Worm (Caenorhabditis elegans) whole organism, L2 larva: ENCODE results near the gene nonu-1.

ENCODE experiments used
- C34F6.9 ChIP-seq: fragments of 150-350 bp; optimal IDR thresholded peaks from 2 replicates; lab custom pipeline; 2014; ENCODE audit warnings: missing biosample characterization, missing genetic modification characterization
- F13H6.1 ChIP-seq: sonication (generic microtip); optimal IDR thresholded peaks from 2 replicates; lab custom pipeline; 2016; ENCODE audit warnings: missing genetic modification characterization, missing compliant biosample characterization
- ZK546.5 ChIP-seq: sonication (generic microtip); optimal IDR thresholded peaks from 2 replicates; lab custom pipeline; 2017; ENCODE audit warnings: missing biosample characterization, missing genetic modification characterization
- alr-1 ChIP-seq: fragments of 150-350 bp; optimal IDR thresholded peaks from 2 replicates; lab custom pipeline; 2014; ENCODE audit warnings: missing biosample characterization, missing genetic modification characterization
- aly-2 ChIP-seq: fragments of 150-350 bp; optimal IDR thresholded peaks from 2 replicates; lab custom pipeline; 2014; ENCODE audit warnings: missing biosample characterization, missing genetic modification characterization
- ama-1 ChIP-seq: fragments of 150-350 bp; optimal IDR thresholded peaks from 2 replicates; lab custom pipeline; 2018; ENCODE audit warnings: inconsistent platforms
- blmp-1 ChIP-seq: sonication (generic microtip); optimal IDR thresholded peaks from 2 replicates; lab custom pipeline; 2017; ENCODE audit warnings: missing genetic modification characterization, mild to moderate bottlenecking, missing compliant biosample characterization, antibody characterized with exemption, moderate library complexity; ENCODE audit not compliant: insufficient read depth
- ceh-16 ChIP-seq: fragments of 150-350 bp; optimal IDR thresholded peaks from 2 replicates; lab custom pipeline; 2014; ENCODE audit warnings: missing biosample characterization, missing genetic modification characterization
- crh-2 ChIP-seq: sonication (generic microtip); optimal IDR thresholded peaks from 2 replicates; lab custom pipeline; 2017; ENCODE audit warnings: missing biosample characterization, missing genetic modification characterization
- dmd-4 ChIP-seq: sonication (generic microtip); optimal IDR thresholded peaks from 2 replicates; lab custom pipeline; 2017; ENCODE audit warnings: missing biosample characterization, missing genetic modification characterization
- egl-27 ChIP-seq: sonication (generic microtip); optimal IDR thresholded peaks from 3 replicates; lab custom pipeline; 2017; ENCODE audit warnings: missing biosample characterization, missing genetic modification reagents, missing genetic modification characterization
- elt-1 ChIP-seq: fragments of 150-350 bp; optimal IDR thresholded peaks from 2 replicates; lab custom pipeline; 2014; ENCODE audit warnings: missing biosample characterization, missing genetic modification characterization
- elt-3 ChIP-seq: sonication (generic microtip); optimal IDR thresholded peaks from 2 replicates; lab custom pipeline; 2017; ENCODE audit warnings: missing biosample characterization, missing genetic modification characterization
- fos-1 ChIP-seq: fragments of 150-350 bp; optimal IDR thresholded peaks from 2 replicates; lab custom pipeline; 2014; ENCODE audit warnings: missing biosample characterization, missing genetic modification characterization
- gmeb-1 ChIP-seq: fragments of 150-350 bp; optimal IDR thresholded peaks from 2 replicates; lab custom pipeline; 2014; ENCODE audit warnings: missing biosample characterization, missing genetic modification characterization
- lin-11 ChIP-seq: fragments of 150-350 bp; sonication (generic microtip); optimal IDR thresholded peaks from 2 replicates; lab custom pipeline; 2014; ENCODE audit warnings: missing biosample characterization, missing genetic modification characterization, inconsistent platforms, mixed read lengths
- lin-13 ChIP-seq: fragments of 150-350 bp; optimal IDR thresholded peaks from 2 replicates; lab custom pipeline; 2014; ENCODE audit warnings: missing biosample characterization, missing genetic modification reagents, missing genetic modification characterization
- lin-39 ChIP-seq: fragments of 150-350 bp; optimal IDR thresholded peaks from 2 replicates; lab custom pipeline; 2014; ENCODE audit warnings: missing biosample characterization, missing genetic modification reagents, missing genetic modification characterization
- lsy-2 ChIP-seq, 2 experiments: fragments of 150-350 bp in 1 of 2; sonication (generic microtip) in 1 of 2; optimal IDR thresholded peaks; 2 replicates each; lab custom pipeline; 2014 to 2017; ENCODE audit warnings: missing biosample characterization in 2 of 2, missing genetic modification characterization in 2 of 2
- mab-5 ChIP-seq: fragments of 150-350 bp; optimal IDR thresholded peaks from 2 replicates; lab custom pipeline; 2014; ENCODE audit warnings: missing biosample characterization, missing genetic modification characterization
- mbf-1 ChIP-seq: sonication (generic microtip); optimal IDR thresholded peaks from 2 replicates; lab custom pipeline; 2017; ENCODE audit warnings: missing biosample characterization, missing genetic modification characterization
- mdl-1 ChIP-seq, 2 experiments: fragments of 150-350 bp in 1 of 2; sonication (generic microtip) in 1 of 2; optimal IDR thresholded peaks; 2 replicates each; lab custom pipeline; 2017; ENCODE audit warnings: missing biosample characterization in 2 of 2, missing genetic modification characterization in 2 of 2
- nhr-10 ChIP-seq: sonication (generic microtip); optimal IDR thresholded peaks from 2 replicates; lab custom pipeline; 2017; ENCODE audit warnings: missing biosample characterization, missing genetic modification characterization
- nhr-11 ChIP-seq: fragments of 150-350 bp; optimal IDR thresholded peaks from 2 replicates; lab custom pipeline; 2014; ENCODE audit warnings: missing biosample characterization, missing genetic modification characterization
- nhr-12 ChIP-seq: fragments of 150-350 bp; optimal IDR thresholded peaks from 2 replicates; lab custom pipeline; 2014; ENCODE audit warnings: missing biosample characterization, missing genetic modification characterization
- nhr-21 ChIP-seq: fragments of 150-350 bp; optimal IDR thresholded peaks from 2 replicates; lab custom pipeline; 2014; ENCODE audit warnings: missing biosample characterization, missing genetic modification characterization
- nhr-23 ChIP-seq: fragments of 150-350 bp; optimal IDR thresholded peaks from 2 replicates; lab custom pipeline; 2014; ENCODE audit warnings: missing biosample characterization, missing genetic modification reagents, missing genetic modification characterization
- nhr-25 ChIP-seq: fragments of 150-350 bp; sonication (generic microtip); optimal IDR thresholded peaks from 3 replicates; lab custom pipeline; 2014; ENCODE audit warnings: missing biosample characterization, missing genetic modification characterization
- nhr-6 ChIP-seq: fragments of 150-350 bp; optimal IDR thresholded peaks from 2 replicates; lab custom pipeline; 2014; ENCODE audit warnings: missing biosample characterization, missing genetic modification characterization
- nhr-77 ChIP-seq: fragments of 150-350 bp; optimal IDR thresholded peaks from 2 replicates; lab custom pipeline; 2014; ENCODE audit warnings: missing biosample characterization, missing genetic modification characterization
- sem-4 ChIP-seq: fragments of 150-350 bp; optimal IDR thresholded peaks from 2 replicates; lab custom pipeline; 2014; ENCODE audit warnings: missing biosample characterization, missing genetic modification reagents, missing genetic modification characterization
- skn-1 ChIP-seq: sonication (generic microtip); optimal IDR thresholded peaks from 2 replicates; lab custom pipeline; 2017; ENCODE audit warnings: missing biosample characterization, missing genetic modification characterization
- sma-3 ChIP-seq: sonication (generic microtip); optimal IDR thresholded peaks from 2 replicates; lab custom pipeline; 2016; ENCODE audit warnings: missing genetic modification reagents, missing genetic modification characterization, missing compliant biosample characterization
- snpc-4 ChIP-seq: fragments of 150-350 bp; optimal IDR thresholded peaks from 2 replicates; lab custom pipeline; 2014; ENCODE audit warnings: missing biosample characterization, missing genetic modification characterization
- unc-39 ChIP-seq: fragments of 150-350 bp; optimal IDR thresholded peaks from 2 replicates; lab custom pipeline; 2014; ENCODE audit warnings: missing biosample characterization, missing genetic modification characterization
- unc-55 ChIP-seq: fragments of 150-350 bp; sonication (generic microtip); optimal IDR thresholded peaks from 3 replicates; lab custom pipeline; 2014; ENCODE audit warnings: missing biosample characterization, missing genetic modification reagents, missing genetic modification characterization
- unc-62 ChIP-seq: fragments of 150-350 bp; optimal IDR thresholded peaks from 2 replicates; lab custom pipeline; 2014; ENCODE audit warnings: missing biosample characterization, missing genetic modification reagents, missing genetic modification characterization
- zag-1 ChIP-seq: fragments of 150-350 bp; optimal IDR thresholded peaks from 2 replicates; lab custom pipeline; 2014; ENCODE audit warnings: missing biosample characterization, missing genetic modification characterization
- ztf-1 ChIP-seq: fragments of 200-800 bp; sonication (Bioruptor generic); conservative IDR thresholded peaks from 2 replicates; pipeline ENCODE4 v1.3.6; 2022; ENCODE audit warnings: missing genetic modification characterization, missing compliant biosample characterization
- ztf-11 ChIP-seq: sonication (generic microtip); optimal IDR thresholded peaks from 2 replicates; lab custom pipeline; 2017; ENCODE audit warnings: missing biosample characterization, missing genetic modification characterization

The nonu-1 gene

ce11 chrIII:4829440-4829839 lies 20.3 kb downstream of the nonu-1 start, which contains the start of gene F26A1.9:
Gene F26A1.9 (minus strand): TSS chrIII:4829540.
- TF ChIP-seq skn-1 (tag; lab: Kevin White, UChicago) (no peak), dmd-4 (tag; lab: Kevin White, UChicago) (no peak), nhr-6 (no peak), lin-39 (no peak), sem-4 (tag; lab: Kevin White, UChicago) (no peak), nhr-10 (tag; lab: Kevin White, UChicago) (no peak), ama-1 (lab: Kevin White, UChicago) (no peak), blmp-1 (tag; lab: Kevin White, UChicago) (no peak), mab-5 (tag; lab: Kevin White, UChicago) (no peak), unc-62 (GFP tag; lab: Kevin White, UChicago) (no peak), mbf-1 (tag; lab: Kevin White, UChicago) (no peak), alr-1 (tag; lab: Kevin White, UChicago) (no peak), fos-1 (tag; lab: Kevin White, UChicago) (no peak), nhr-12 (tag; lab: Kevin White, UChicago) (no peak), elt-3 (no peak), nhr-11 (tag; lab: Kevin White, UChicago) (no peak), ceh-16 (no peak), nhr-25 (tag; lab: Kevin White, UChicago) (no peak), unc-39 (no peak)

ce11 chrIII:4826606-4827005 lies 23.1 kb downstream of the nonu-1 start, which contains the start of gene F26A1.3:
Gene F26A1.3 (plus strand): TSS chrIII:4826906.
- TF ChIP-seq aly-2 (tag; lab: Kevin White, UChicago) (no peak), lin-13 (GFP tag; lab: Kevin White, UChicago) (no peak), crh-2 (tag; lab: Kevin White, UChicago) (no peak), mdl-1 (tag; optimal IDR thresholded peaks at IDR 0.05; lab: Kevin White, UChicago) (no peak), C34F6.9 (no peak), lsy-2 (tag; optimal IDR thresholded peaks at IDR 0.05; lab: Kevin White, UChicago) (no peak)

ce11 chrIII:4822140-4822539 lies 27.6 kb downstream of the nonu-1 start, which contains the start of gene F26A1.8:
Gene F26A1.8 (minus strand): TSS chrIII:4822240.
- TF ChIP-seq skn-1 (tag; lab: Kevin White, UChicago) = no peak
- no peak for TF ChIP-seq gmeb-1 (tag; lab: Kevin White, UChicago)
- TF ChIP-seq unc-62 (GFP tag; lab: Kevin White, UChicago) = no peak
- no peak for TF ChIP-seq sma-3
- no peak for TF ChIP-seq mbf-1 (tag; lab: Kevin White, UChicago)
- TF ChIP-seq ztf-1 (GFP tag; lab: Robert Waterston, UW) = no peak
- no peak for TF ChIP-seq nhr-21
- TF ChIP-seq fos-1 (tag; lab: Kevin White, UChicago) = no peak
- TF ChIP-seq, all 48 proteins: peak for 0

DNA sequence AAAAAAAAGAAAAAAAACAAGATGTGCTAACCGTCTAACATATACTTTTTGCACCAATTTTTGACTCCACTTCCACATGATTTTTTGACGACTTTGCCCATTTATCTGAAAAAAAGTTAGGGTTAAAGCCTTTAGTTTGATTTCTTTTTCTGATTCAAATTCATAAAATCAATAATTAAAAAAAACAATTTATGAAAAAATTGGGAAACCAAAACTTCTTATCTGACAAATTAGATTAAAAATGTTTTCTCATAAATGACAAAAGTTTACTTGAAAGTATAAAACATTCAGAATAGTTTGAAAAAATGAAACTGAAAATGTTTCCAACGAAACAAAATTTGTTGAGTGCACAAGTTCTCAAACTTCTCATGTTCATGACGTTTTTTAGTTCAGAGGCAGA lies 29.9 kb downstream of the nonu-1 start, which contains the start of gene F26A1.7:
Gene F26A1.7, minus strand, starts transcription at position 101 of the 400 bp plus-strand sequence.
- TF ChIP-seq fos-1 (tag; lab: Kevin White, UChicago) (no peak), elt-1 (tag; lab: Kevin White, UChicago) (no peak), lin-39 (no peak), F13H6.1 (tag; lab: Kevin White, UChicago) (no peak), ztf-1 (GFP tag; lab: Robert Waterston, UW) (no peak), zag-1 (tag; lab: Kevin White, UChicago) (no peak)
- TF ChIP-seq, all 48 proteins: peak for 0

DNA sequence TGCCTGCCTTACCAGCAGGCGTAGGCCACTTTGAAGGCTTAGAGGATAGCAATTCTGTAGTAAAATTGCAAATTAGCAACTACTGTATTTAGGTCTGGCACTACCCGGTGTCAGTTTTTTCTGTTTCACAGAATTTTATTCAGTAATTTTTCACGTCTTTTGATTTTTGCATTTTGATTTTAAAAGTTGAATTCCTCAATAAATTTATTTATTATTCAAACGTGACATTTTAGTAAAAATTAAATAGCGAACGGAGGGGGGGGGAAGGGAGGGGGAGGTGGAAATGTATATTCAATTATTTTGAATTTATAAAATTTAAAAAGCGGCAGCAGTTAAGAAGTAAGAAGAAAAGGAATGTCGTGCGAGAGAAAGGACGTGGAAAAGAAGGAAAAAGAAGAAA lies 32.5 kb downstream of the nonu-1 start, which contains the start of gene F26A1.4:
Gene F26A1.4, plus strand, starts transcription at position 301 of the 400 bp plus-strand sequence.
- no peak for TF ChIP-seq lin-11 (tag; lab: Kevin White, UChicago)
- no peak for TF ChIP-seq lin-39
- TF ChIP-seq C34F6.9 = no peak
- TF ChIP-seq ztf-1 (GFP tag; lab: Robert Waterston, UW) = no peak
- TF ChIP-seq lin-13 (GFP tag; lab: Kevin White, UChicago) = no peak
- no peak for TF ChIP-seq nhr-11 (tag; lab: Kevin White, UChicago)

DNA sequence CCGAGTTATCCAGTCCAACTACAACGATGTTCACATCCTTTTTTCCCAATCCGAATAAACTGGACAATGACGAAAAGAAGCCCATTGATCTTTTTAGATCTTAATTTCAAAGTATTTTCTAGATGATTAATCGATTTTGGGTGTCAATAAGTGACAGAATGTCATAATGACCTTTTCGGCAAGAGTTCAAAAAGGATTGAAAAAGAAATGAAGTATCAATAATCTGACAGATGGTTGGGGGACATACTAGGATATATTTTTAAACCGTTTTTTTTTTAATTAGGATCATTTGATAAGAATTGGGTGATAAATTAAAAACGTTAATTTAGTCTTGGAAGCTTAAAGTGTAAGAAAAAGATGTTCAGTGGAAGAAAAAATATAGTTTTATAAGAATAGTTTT lies 35.0 kb downstream of the nonu-1 start, which contains the start of gene arl-6:
Gene arl-6, minus strand, starts transcription at position 101 of the 400 bp plus-strand sequence.
- TF ChIP-seq ztf-11 (no peak), nhr-77 (tag; lab: Kevin White, UChicago) (no peak), snpc-4 (no peak), aly-2 (tag; lab: Kevin White, UChicago) (no peak), unc-55 (no peak), ZK546.5 (tag; lab: Kevin White, UChicago) (no peak), lin-13 (GFP tag; lab: Kevin White, UChicago) (no peak), lin-11 (tag; lab: Kevin White, UChicago) (no peak), fos-1 (tag; lab: Kevin White, UChicago) (no peak), lin-39 (no peak), ceh-16 (no peak), crh-2 (tag; lab: Kevin White, UChicago) (no peak), nhr-23 (tag; lab: Kevin White, UChicago) (no peak), nhr-21 (no peak), egl-27 (no peak), mbf-1 (tag; lab: Kevin White, UChicago) (no peak), ama-1 (lab: Kevin White, UChicago) (no peak), elt-1 (tag; lab: Kevin White, UChicago) (no peak), alr-1 (tag; lab: Kevin White, UChicago) (no peak)
